Fruit fly (Drosophila melanogaster): ENCODE measurements around the gene CG2652.
A peak's percentile ranks its signal among the peaks of the same experiment; 100 is the strongest.

The CG2652 gene

dm6 chrX:2647472-2647883, 35.3 kb downstream of the CG2652 start:
- TF ChIP-seq pan (optimal IDR thresholded peaks at IDR 0.05) (no peak), usp (GFP tag; optimal IDR thresholded peaks at IDR 0.05) (no peak), psq (optimal IDR thresholded peaks at IDR 0.05) (no peak), EcR (GFP tag; optimal IDR thresholded peaks at IDR 0.05) (no peak), CG8478 (optimal IDR thresholded peaks at IDR 0.05) (no peak), Dll (optimal IDR thresholded peaks at IDR 0.05) (peak; percentile 37)

dm6 chrX:2646022-2646761, 36.5 kb downstream of the CG2652 start:
- peak; percentile 91 to 98 for TF ChIP-seq EcR (GFP tag; optimal IDR thresholded peaks at IDR 0.05)
- no peak for TF ChIP-seq CG8478 (optimal IDR thresholded peaks at IDR 0.05)
- TF ChIP-seq Dll (optimal IDR thresholded peaks at IDR 0.05), result peak; percentile 63
- no peak for TF ChIP-seq pan (optimal IDR thresholded peaks at IDR 0.05)
- no peak for TF ChIP-seq psq (optimal IDR thresholded peaks at IDR 0.05)
- no peak for TF ChIP-seq usp (GFP tag; optimal IDR thresholded peaks at IDR 0.05)

dm6 chrX:2645593-2645992, 37.1 kb downstream of the CG2652 start:
- no peak for TF ChIP-seq pan (optimal IDR thresholded peaks at IDR 0.05)
- TF ChIP-seq usp (GFP tag; optimal IDR thresholded peaks at IDR 0.05), result no peak
- no peak for TF ChIP-seq Dll (optimal IDR thresholded peaks at IDR 0.05)
- TF ChIP-seq psq (optimal IDR thresholded peaks at IDR 0.05), result no peak
- TF ChIP-seq EcR (GFP tag; optimal IDR thresholded peaks at IDR 0.05), result no peak
- no peak for TF ChIP-seq CG8478 (optimal IDR thresholded peaks at IDR 0.05)

dm6 chrX:2642484-2643379, 40.0 kb downstream of the CG2652 start:
- no peak for TF ChIP-seq psq (optimal IDR thresholded peaks at IDR 0.05)
- peak; percentile 59 for TF ChIP-seq Dll (optimal IDR thresholded peaks at IDR 0.05)
- TF ChIP-seq CG8478 (optimal IDR thresholded peaks at IDR 0.05), result peak; percentile 40

- TF ChIP-seq CG8478 (optimal IDR thresholded peaks at IDR 0.05), result no peak
- TF ChIP-seq EcR (GFP tag; optimal IDR thresholded peaks at IDR 0.05), result no peak
- TF ChIP-seq usp (GFP tag; optimal IDR thresholded peaks at IDR 0.05), result no peak
- TF ChIP-seq pan (optimal IDR thresholded peaks at IDR 0.05), result no peak
- TF ChIP-seq psq (optimal IDR thresholded peaks at IDR 0.05), result no peak
- TF ChIP-seq Dll (optimal IDR thresholded peaks at IDR 0.05), result no peak
Measured at dm6 chrX:2638646-2639045, 44.1 kb downstream of the CG2652 start.

- TF ChIP-seq psq (optimal IDR thresholded peaks at IDR 0.05) (no peak), EcR (GFP tag; optimal IDR thresholded peaks at IDR 0.05) (no peak), CG8478 (optimal IDR thresholded peaks at IDR 0.05) (no peak), usp (GFP tag; optimal IDR thresholded peaks at IDR 0.05) (no peak), Dll (optimal IDR thresholded peaks at IDR 0.05) (no peak), pan (optimal IDR thresholded peaks at IDR 0.05) (no peak)
Measured at dm6 chrX:2637914-2638313, 44.8 kb downstream of the CG2652 start.

dm6 chrX:2636825-2637535, 45.8 kb downstream of the CG2652 start:
- TF ChIP-seq usp (GFP tag; optimal IDR thresholded peaks at IDR 0.05) (no peak), pan (optimal IDR thresholded peaks at IDR 0.05) (no peak), EcR (GFP tag; optimal IDR thresholded peaks at IDR 0.05) (no peak), CG8478 (optimal IDR thresholded peaks at IDR 0.05) (no peak), psq (optimal IDR thresholded peaks at IDR 0.05) (no peak), Dll (optimal IDR thresholded peaks at IDR 0.05) (no peak)

- TF ChIP-seq pan (optimal IDR thresholded peaks at IDR 0.05) (no peak), CG8478 (optimal IDR thresholded peaks at IDR 0.05) (no peak), Dll (optimal IDR thresholded peaks at IDR 0.05) (no peak), EcR (GFP tag; optimal IDR thresholded peaks at IDR 0.05) (no peak), psq (optimal IDR thresholded peaks at IDR 0.05) (no peak), usp (GFP tag; optimal IDR thresholded peaks at IDR 0.05) (no peak)
Measured at dm6 chrX:2635953-2636715, 46.6 kb downstream of the CG2652 start.

dm6 chrX:2635075-2635643, 47.6 kb downstream of the CG2652 start:
- TF ChIP-seq psq (optimal IDR thresholded peaks at IDR 0.05) (no peak), usp (GFP tag; optimal IDR thresholded peaks at IDR 0.05) (no peak), EcR (GFP tag; optimal IDR thresholded peaks at IDR 0.05) (no peak)

- TF ChIP-seq pan (optimal IDR thresholded peaks at IDR 0.05) (no peak), usp (GFP tag; optimal IDR thresholded peaks at IDR 0.05) (no peak), CG8478 (optimal IDR thresholded peaks at IDR 0.05) (peak; percentile 70)
Measured at dm6 chrX:2633847-2634776, 48.6 kb downstream of the CG2652 start, which contains the start of gene sgg. Gene sgg (plus strand): TSS chrX:2633952.
